Worm (Caenorhabditis elegans) whole organism, early embryonic: ENCODE data around the gene ftr-1.

Experiments used
- ama-1 ChIP-seq: fragments of 150-350 bp; optimal IDR thresholded peaks from 2 replicates; lab custom pipeline; 2014
- hmg-4 ChIP-seq: fragments of 200-800 bp; sonication (Bioruptor generic); optimal IDR thresholded peaks from 2 replicates; lab custom pipeline; 2018; ENCODE audit warnings: mild to moderate bottlenecking, missing genetic modification characterization, missing compliant biosample characterization
- hnd-1 ChIP-seq: sonication (generic microtip); optimal IDR thresholded peaks from 2 replicates; lab custom pipeline; 2016; ENCODE audit warnings: missing genetic modification characterization, missing compliant biosample characterization
- pes-1 ChIP-seq: fragments of 200-800 bp; sonication (Bioruptor generic); IDR thresholded peaks from 2 replicates; pipeline ENCODE4 v1.3.6; 2022; ENCODE audit warnings: missing genetic modification reagents, missing genetic modification characterization, missing compliant biosample characterization
- sea-1 ChIP-seq: fragments of 200-800 bp; sonication (Bioruptor generic); conservative IDR thresholded peaks from 2 replicates; pipeline ENCODE4 v1.3.6; 2022; ENCODE audit warnings: missing genetic modification characterization, missing compliant biosample characterization
- tbx-11 ChIP-seq: fragments of 200-800 bp; sonication (Bioruptor generic); IDR thresholded peaks from 2 replicates; pipeline ENCODE4 v1.3.6; 2022; ENCODE audit warnings: missing genetic modification characterization, missing compliant biosample characterization

DNA sequence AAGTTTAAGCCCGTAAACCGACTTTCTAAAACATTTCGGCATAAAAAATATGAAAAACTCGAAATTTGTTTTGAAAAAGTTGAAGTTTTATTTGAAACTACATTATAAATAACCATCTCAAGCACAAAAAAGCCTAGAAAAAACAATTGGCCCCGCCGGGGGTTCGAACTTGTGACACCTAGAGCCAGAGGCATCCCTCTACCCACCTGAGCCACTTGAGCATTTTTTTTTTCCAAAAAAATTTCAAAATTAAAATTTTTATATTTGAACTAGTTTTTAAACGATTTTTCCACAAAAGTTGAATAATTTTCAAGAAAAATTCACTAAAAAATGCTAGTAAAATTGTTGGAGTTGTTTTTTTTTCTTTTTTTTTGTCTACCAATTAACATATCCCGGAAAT, 27.0 kb downstream of the ftr-1 start:
- no peak for TF ChIP-seq ama-1 (lab: Kevin White, UChicago)
- no peak for TF ChIP-seq sea-1 (GFP tag; lab: Robert Waterston, UW)
- TF ChIP-seq hnd-1 (tag; lab: Kevin White, UChicago) = no peak
- no peak for TF ChIP-seq hmg-4 (GFP tag; lab: Kevin White, UChicago)
- no peak for TF ChIP-seq tbx-11
- no peak for TF ChIP-seq pes-1
